Fruit fly (Drosophila melanogaster) whole organism: ENCODE measurements around the gene CG43135.

Experiments used
- CG8478 ChIP-seq: fragments of >200 bp; optimal IDR thresholded peaks from 2 replicates; lab custom pipeline; 2018; ENCODE audit warnings: inconsistent platforms
- Dll ChIP-seq: fragments of >200 bp; optimal IDR thresholded peaks from 2 replicates; lab custom pipeline; 2017
- EcR ChIP-seq, 2 experiments: fragments of >200 bp; optimal IDR thresholded peaks; 2 replicates each; lab custom pipeline; 2017; ENCODE audit warnings: missing biosample characterization in 2 of 2, missing genetic modification characterization in 2 of 2, missing genetic modification reagents in 2 of 2
- pan ChIP-seq: fragments of >200 bp; optimal IDR thresholded peaks from 2 replicates; lab custom pipeline; 2017
- psq ChIP-seq: fragments of >200 bp; optimal IDR thresholded peaks from 2 replicates; lab custom pipeline; 2017
- usp ChIP-seq: fragments of >200 bp; optimal IDR thresholded peaks from 2 replicates; lab custom pipeline; 2017; ENCODE audit warnings: missing biosample characterization, missing genetic modification characterization, mixed read lengths

DNA sequence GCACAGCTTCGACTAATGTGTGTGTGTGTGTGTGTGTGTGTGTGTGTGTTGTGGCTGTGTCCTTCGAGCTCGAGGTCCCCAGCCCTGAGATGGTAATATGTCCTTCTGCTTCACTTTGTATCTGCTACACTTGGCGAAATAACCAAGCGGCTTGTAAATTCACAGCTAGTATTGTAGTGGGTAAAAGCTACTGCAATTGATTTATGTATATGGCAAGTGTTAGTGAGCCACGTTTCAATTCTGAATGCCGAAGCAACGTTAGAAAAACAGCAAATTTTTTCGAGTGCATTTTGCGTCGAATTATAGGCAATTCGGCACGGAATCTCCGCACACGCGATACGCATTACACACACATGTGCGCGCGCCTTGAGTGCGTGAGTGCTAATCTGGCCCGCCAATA is 14.5 kb downstream of the CG43135 start:
- TF ChIP-seq pan (lab: Kevin White, UChicago) (no peak), psq (no peak), usp (no peak), CG8478 (lab: Kevin White, UChicago) (no peak), Dll (lab: Kevin White, UChicago) (no peak), EcR (GFP tag; optimal IDR thresholded peaks at IDR 0.05; lab: Kevin White, UChicago) (no peak)
